Fruit fly (Drosophila melanogaster) whole organism, embryonic: ENCODE measurements around the gene CG13026.
A peak's percentile ranks its signal among the peaks of the same experiment; 100 is the strongest.

Experiments
- CG10366 ChIP-seq: fragments of 200-800 bp; sonication (Bioruptor generic); IDR thresholded peaks from 2 replicates; pipeline ENCODE4 v1.3.6; 2022; ENCODE audit warnings: missing biosample characterization, missing genetic modification characterization
- CG10462 ChIP-seq: fragments of 200-800 bp; sonication (Bioruptor generic); optimal IDR thresholded peaks from 2 replicates; lab custom pipeline; 2016; ENCODE audit warnings: missing biosample characterization, missing genetic modification characterization
- CG11085 ChIP-seq: fragments of 200-800 bp; sonication (Bioruptor generic); IDR thresholded peaks from 2 replicates; pipeline ENCODE4 v1.3.6; 2022; ENCODE audit warnings: missing biosample characterization, missing genetic modification characterization
- CG12299 ChIP-seq: fragments of 200-800 bp; sonication (Bioruptor generic); optimal IDR thresholded peaks from 2 replicates; lab custom pipeline; 2018; ENCODE audit warnings: missing biosample characterization, mild to moderate bottlenecking, missing genetic modification characterization
- CG12659 ChIP-seq: fragments of 200-800 bp; sonication (Bioruptor generic); optimal IDR thresholded peaks from 3 replicates; lab custom pipeline; 2017; ENCODE audit warnings: mild to moderate bottlenecking, missing biosample characterization, missing genetic modification reagents, missing genetic modification characterization
- CG13296 ChIP-seq: fragments of 200-800 bp; sonication (Bioruptor generic); optimal IDR thresholded peaks from 3 replicates; lab custom pipeline; 2018; ENCODE audit warnings: missing biosample characterization, mild to moderate bottlenecking, missing genetic modification characterization
- CG14860 ChIP-seq: fragments of 200-800 bp; sonication (Bioruptor generic); IDR thresholded peaks from 3 replicates; pipeline ENCODE4 v1.3.6; 2022; ENCODE audit warnings: missing biosample characterization, missing genetic modification characterization; ENCODE audit not compliant: partially characterized antibody
- CG15011 ChIP-seq: fragments of 200-800 bp; sonication (Bioruptor generic); optimal IDR thresholded peaks from 3 replicates; lab custom pipeline; 2018; ENCODE audit warnings: missing biosample characterization, mild to moderate bottlenecking, missing genetic modification characterization
- CG1529 ChIP-seq: fragments of 200-800 bp; sonication (Bioruptor generic); optimal IDR thresholded peaks from 3 replicates; lab custom pipeline; 2018; ENCODE audit warnings: missing biosample characterization, missing genetic modification characterization
- CG17328 ChIP-seq: fragments of 200-800 bp; sonication (Bioruptor generic); IDR thresholded peaks from 2 replicates; pipeline ENCODE4 v1.3.6; 2022; ENCODE audit warnings: missing biosample characterization, missing genetic modification characterization
- CG18262 ChIP-seq: fragments of 200-800 bp; optimal IDR thresholded peaks from 3 replicates; lab custom pipeline; 2019; ENCODE audit warnings: missing biosample characterization, mild to moderate bottlenecking, missing genetic modification characterization, moderate library complexity
- CG2889 ChIP-seq: fragments of 200-800 bp; sonication (Bioruptor generic); IDR thresholded peaks from 3 replicates; pipeline ENCODE4 v1.3.6; 2022; ENCODE audit warnings: missing biosample characterization, missing genetic modification characterization
- CG31441 ChIP-seq: fragments of 200-800 bp; sonication (Bioruptor generic); IDR thresholded peaks from 2 replicates; pipeline ENCODE4 v1.3.6; 2022; ENCODE audit warnings: missing biosample characterization, missing genetic modification characterization
- CG3847 ChIP-seq: fragments of 200-800 bp; sonication (Bioruptor generic); IDR thresholded peaks from 2 replicates; pipeline ENCODE4 v1.3.6; 2022; ENCODE audit warnings: missing biosample characterization, missing genetic modification characterization
- CG6175 ChIP-seq: fragments of 200-800 bp; sonication (Bioruptor generic); IDR thresholded peaks from 3 replicates; pipeline ENCODE4 v1.3.6; 2022; ENCODE audit warnings: missing biosample characterization, missing genetic modification characterization
- CG7357 ChIP-seq: fragments of 200-800 bp; sonication (Bioruptor generic); IDR thresholded peaks from 3 replicates; pipeline ENCODE4 v1.3.6; 2022; ENCODE audit warnings: missing biosample characterization, missing genetic modification characterization
- CG7839 ChIP-seq: fragments of 200-800 bp; sonication (Bioruptor generic); optimal IDR thresholded peaks from 3 replicates; lab custom pipeline; 2018; ENCODE audit warnings: missing biosample characterization, mild to moderate bottlenecking, missing genetic modification characterization, moderate library complexity
- CG8944 ChIP-seq: fragments of 200-800 bp; sonication (Bioruptor generic); optimal IDR thresholded peaks from 3 replicates; lab custom pipeline; 2016; ENCODE audit warnings: missing biosample characterization, missing genetic modification characterization
- CTCF ChIP-seq: fragments of 200-800 bp; sonication (Bioruptor generic); optimal IDR thresholded peaks from 2 replicates; lab custom pipeline; 2017; ENCODE audit warnings: missing biosample characterization, mild to moderate bottlenecking, missing genetic modification characterization, moderate library complexity
- Deaf1 ChIP-seq: fragments of 200-800 bp; optimal IDR thresholded peaks from 3 replicates; lab custom pipeline; 2019; ENCODE audit warnings: missing biosample characterization, mild to moderate bottlenecking, missing genetic modification characterization, moderate library complexity
- Dip3 ChIP-seq: fragments of 200-800 bp; sonication (Bioruptor generic); optimal IDR thresholded peaks from 3 replicates; lab custom pipeline; 2016; ENCODE audit warnings: missing biosample characterization, missing genetic modification characterization
- Eip74EF ChIP-seq, 2 experiments: fragments of 200-800 bp in 1 of 2; fragments of >200 bp in 1 of 2; sonication (Bioruptor generic) in 1 of 2; optimal IDR thresholded peaks; 2 replicates each; lab custom pipeline; 2017 to 2019; ENCODE audit warnings: missing biosample characterization in 2 of 2, missing genetic modification characterization in 2 of 2, mild to moderate bottlenecking in 1 of 2, moderate library complexity in 1 of 2
- Gsc ChIP-seq: fragments of 200-800 bp; sonication (Bioruptor generic); IDR thresholded peaks from 2 replicates; pipeline ENCODE4 v1.3.6; 2022; ENCODE audit warnings: missing biosample characterization, missing genetic modification characterization
- H2.0 ChIP-seq: fragments of 200-800 bp; sonication (Bioruptor generic); IDR thresholded peaks from 2 replicates; pipeline ENCODE4 v1.3.6; 2022; ENCODE audit warnings: missing biosample characterization, missing genetic modification characterization
- HHEX ChIP-seq: fragments of 200-800 bp; sonication (Bioruptor generic); optimal IDR thresholded peaks from 3 replicates; lab custom pipeline; 2017; ENCODE audit warnings: missing biosample characterization, mild to moderate bottlenecking, missing genetic modification characterization, missing genetic modification reagents
- HLHmδ ChIP-seq: fragments of 200-800 bp; sonication (Bioruptor generic); optimal IDR thresholded peaks from 2 replicates; lab custom pipeline; 2018; ENCODE audit warnings: missing biosample characterization, mild to moderate bottlenecking, missing genetic modification characterization, moderate library complexity
- Lhr ChIP-seq: fragments of 200-800 bp; sonication (Bioruptor generic); optimal IDR thresholded peaks from 3 replicates; lab custom pipeline; 2017; ENCODE audit warnings: mild to moderate bottlenecking, missing biosample characterization, missing genetic modification reagents, missing genetic modification characterization
- Meics ChIP-seq: fragments of 200-800 bp; sonication (Bioruptor generic); optimal IDR thresholded peaks from 2 replicates; lab custom pipeline; 2017; ENCODE audit warnings: missing biosample characterization, mild to moderate bottlenecking, missing genetic modification characterization
- Nf-YB ChIP-seq: fragments of 200-800 bp; sonication (Bioruptor generic); optimal IDR thresholded peaks from 3 replicates; lab custom pipeline; 2019; ENCODE audit warnings: missing biosample characterization, mild to moderate bottlenecking, missing genetic modification characterization, moderate library complexity
- Rfx ChIP-seq: fragments of 200-800 bp; sonication (Bioruptor generic); IDR thresholded peaks from 2 replicates; pipeline ENCODE4 v1.3.6; 2022; ENCODE audit warnings: missing biosample characterization, missing genetic modification characterization
- Scr ChIP-seq: fragments of 200-800 bp; sonication (Bioruptor generic); IDR thresholded peaks from 2 replicates; pipeline ENCODE4 v1.3.6; 2022; ENCODE audit warnings: missing biosample characterization, missing genetic modification characterization; ENCODE audit not compliant: partially characterized antibody
- Side ChIP-seq: fragments of 200-800 bp; sonication (Bioruptor generic); optimal IDR thresholded peaks from 2 replicates; lab custom pipeline; 2016; ENCODE audit warnings: missing biosample characterization, missing genetic modification characterization
- Sry-δ ChIP-seq: fragments of 200-800 bp; sonication (Bioruptor generic); optimal IDR thresholded peaks from 2 replicates; lab custom pipeline; 2016; ENCODE audit warnings: missing biosample characterization, missing genetic modification characterization
- ac ChIP-seq: fragments of 200-800 bp; sonication (Bioruptor generic); optimal IDR thresholded peaks from 3 replicates; lab custom pipeline; 2017; ENCODE audit warnings: missing biosample characterization, mild to moderate bottlenecking, missing genetic modification characterization
- cas ChIP-seq: fragments of 200-800 bp; sonication (Bioruptor generic); IDR thresholded peaks from 2 replicates; pipeline ENCODE4 v1.3.6; 2022; ENCODE audit warnings: missing biosample characterization, missing genetic modification characterization
- crp ChIP-seq, 2 experiments: fragments of 200-800 bp; sonication (Bioruptor generic); optimal IDR thresholded peaks; 2 replicates in 1 of 2; 3 replicates in 1 of 2; lab custom pipeline; 2017; ENCODE audit warnings: missing biosample characterization in 2 of 2, missing genetic modification characterization in 2 of 2, mild to moderate bottlenecking in 1 of 2, moderate library complexity in 1 of 2
- dpn ChIP-seq, 2 experiments: fragments of 200-800 bp; sonication (Bioruptor generic); optimal IDR thresholded peaks; 3 replicates each; lab custom pipeline; 2016; ENCODE audit warnings: missing biosample characterization in 2 of 2, missing genetic modification characterization in 2 of 2
- dysf ChIP-seq: fragments of 200-800 bp; sonication (Bioruptor generic); IDR thresholded peaks from 3 replicates; pipeline ENCODE4 v1.3.6; 2022; ENCODE audit warnings: missing biosample characterization, missing genetic modification characterization
- esg ChIP-seq: fragments of 200-800 bp; sonication (Bioruptor generic); conservative IDR thresholded peaks from 2 replicates; pipeline ENCODE4 v1.3.6; 2022; ENCODE audit warnings: missing biosample characterization, missing genetic modification characterization
- gem ChIP-seq: fragments of 200-800 bp; sonication (Bioruptor generic); optimal IDR thresholded peaks from 2 replicates; lab custom pipeline; 2019; ENCODE audit warnings: missing biosample characterization, mild to moderate bottlenecking, missing genetic modification characterization, moderate library complexity
- hb ChIP-seq: fragments of 200-800 bp; sonication (Bioruptor generic); IDR thresholded peaks from 3 replicates; pipeline ENCODE4 v1.3.6; 2022; ENCODE audit warnings: missing biosample characterization, missing genetic modification characterization; ENCODE audit not compliant: partially characterized antibody
- hth ChIP-seq: fragments of >200 bp; optimal IDR thresholded peaks from 2 replicates; lab custom pipeline; 2017; ENCODE audit warnings: inconsistent platforms
- ken ChIP-seq: fragments of 200-800 bp; sonication (Bioruptor generic); IDR thresholded peaks from 3 replicates; pipeline ENCODE4 v1.3.6; 2022; ENCODE audit warnings: missing biosample characterization, missing genetic modification characterization
- lab ChIP-seq: fragments of 200-800 bp; sonication (Bioruptor generic); optimal IDR thresholded peaks from 3 replicates; lab custom pipeline; 2017; ENCODE audit warnings: missing biosample characterization, missing genetic modification characterization, mild to moderate bottlenecking, moderate library complexity, missing genetic modification reagents
- lbe ChIP-seq: fragments of 200-800 bp; sonication (Bioruptor generic); optimal IDR thresholded peaks from 2 replicates; lab custom pipeline; 2016; ENCODE audit warnings: missing biosample characterization, mild to moderate bottlenecking, missing genetic modification characterization
- lmd ChIP-seq: fragments of 200-800 bp; sonication (Bioruptor generic); IDR thresholded peaks from 2 replicates; pipeline ENCODE4 v1.3.6; 2022; ENCODE audit warnings: missing biosample characterization, missing genetic modification characterization
- pb ChIP-seq: fragments of 200-800 bp; sonication (Bioruptor generic); optimal IDR thresholded peaks from 3 replicates; lab custom pipeline; 2016; ENCODE audit warnings: missing biosample characterization, missing genetic modification characterization
- salm ChIP-seq: fragments of 200-800 bp; sonication (Bioruptor generic); optimal IDR thresholded peaks from 2 replicates; lab custom pipeline; 2018; ENCODE audit warnings: missing biosample characterization, mild to moderate bottlenecking, missing genetic modification characterization
- zfh2 ChIP-seq: fragments of 200-800 bp; sonication (Bioruptor generic); optimal IDR thresholded peaks from 2 replicates; lab custom pipeline; 2016; ENCODE audit warnings: missing biosample characterization, missing genetic modification characterization

CG13026 gene

DNA sequence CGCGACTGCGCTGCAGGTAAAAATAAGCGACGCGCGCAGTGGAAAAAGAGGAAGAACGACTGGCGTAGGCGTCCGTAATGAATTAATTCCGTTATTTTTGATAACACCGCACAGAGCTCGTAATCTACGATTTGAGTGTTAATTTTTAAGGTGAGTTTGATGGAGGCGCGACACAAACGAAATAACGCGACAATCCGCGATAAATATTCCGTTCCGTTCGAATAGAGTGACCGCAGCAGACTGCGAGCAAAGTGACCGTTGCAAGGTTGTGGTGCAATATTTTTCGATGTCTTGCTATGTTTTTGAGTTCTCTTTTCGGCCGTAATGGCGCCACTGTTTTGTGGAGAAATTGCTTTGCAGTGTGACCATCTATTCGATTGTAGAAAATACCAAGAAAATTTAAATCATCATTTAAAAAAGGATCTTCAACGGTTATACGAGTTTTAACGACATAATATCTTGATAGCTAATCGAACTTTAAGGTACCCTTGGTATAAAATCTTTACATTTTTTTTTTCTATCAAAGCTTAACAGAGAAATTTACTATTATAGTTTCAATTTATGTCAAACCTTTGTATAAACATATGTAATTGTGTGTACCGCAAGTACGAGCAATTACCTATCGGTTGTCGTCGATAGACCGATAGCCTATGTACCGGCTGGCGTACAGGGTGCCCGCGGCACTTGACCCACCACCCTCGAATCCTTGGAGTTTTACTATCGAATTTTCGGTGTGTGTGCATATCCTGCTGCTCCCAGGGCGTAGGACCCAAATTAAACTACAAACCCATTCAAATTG, 14.3 kb downstream of the CG13026 start, which contains the start of the genes CG43954, Lasp and Dab (continued):
- TF ChIP-seq dpn (GFP tag; optimal IDR thresholded peaks at IDR 0.05; lab: Kevin White, UChicago) = peak; percentile 17 to 35
- TF ChIP-seq Meics (GFP tag; lab: Kevin White, UChicago) = peak; percentile 35
- TF ChIP-seq gem (tag; lab: Kevin White, UChicago) = no peak
- peak; percentile 14 for TF ChIP-seq salm (tag; lab: Kevin White, UChicago)
- no peak for TF ChIP-seq lbe
- peak; percentile 17; the same call in 1 of the 2 replicates for TF ChIP-seq CG10366 (GFP tag; lab: Robert Waterston, UW)
- no peak for TF ChIP-seq HHEX
- TF ChIP-seq lab = peak; percentile 56
- TF ChIP-seq Rfx (GFP tag; lab: Robert Waterston, UW) = peak; percentile 57
- TF ChIP-seq Dip3 (GFP tag; lab: Kevin White, UChicago) = no peak
- peak; percentile 45 for TF ChIP-seq Deaf1 (tag; lab: Kevin White, UChicago)
- peak; percentile 44; the same call in 1 of the 2 replicates for TF ChIP-seq H2.0 (GFP tag; lab: Robert Waterston, UW)
- peak; percentile 24 for TF ChIP-seq CG18262 (tag; lab: Kevin White, UChicago)
- TF ChIP-seq lmd (GFP tag; lab: Robert Waterston, UW) = no peak
- no peak for TF ChIP-seq CG7357 (GFP tag; lab: Robert Waterston, UW)
- TF ChIP-seq Lhr = peak; percentile 95
- TF ChIP-seq hth (lab: Kevin White, UChicago) = no peak
- TF ChIP-seq CG14860 (GFP tag; lab: Robert Waterston, UW) = no peak; the same call in 2 of the 3 replicates
- TF ChIP-seq CG11085 (GFP tag; lab: Robert Waterston, UW) = no peak
- peak; percentile 4 for TF ChIP-seq CG10462 (GFP tag; lab: Kevin White, UChicago)
- peak in 1 of 2 experiments; percentile 49 for TF ChIP-seq Eip74EF (GFP tag; optimal IDR thresholded peaks at IDR 0.05; lab: Kevin White, UChicago)
- TF ChIP-seq CG3847 (GFP tag; lab: Robert Waterston, UW) = peak; percentile 43; the same call in 1 of the 2 replicates
- TF ChIP-seq Nf-YB (GFP tag; lab: Kevin White, UChicago) = no peak
- peak; percentile 18 for TF ChIP-seq ac (GFP tag; lab: Kevin White, UChicago)
- peak; percentile 49 for TF ChIP-seq Sry-δ (GFP tag; lab: Kevin White, UChicago)
- TF ChIP-seq CTCF = peak; percentile 96
- TF ChIP-seq CG31441 (GFP tag; lab: Robert Waterston, UW) = peak; percentile 49; the same call in 1 of the 2 replicates
- no peak for TF ChIP-seq CG6175 (GFP tag; lab: Robert Waterston, UW)
- no peak for TF ChIP-seq Gsc (GFP tag; lab: Robert Waterston, UW)
- peak; percentile 9 for TF ChIP-seq CG7839 (tag; lab: Kevin White, UChicago)
- peak; percentile 6; the same call in 1 of the 3 replicates for TF ChIP-seq dysf (GFP tag; lab: Robert Waterston, UW)
- peak; percentile 59 for TF ChIP-seq CG17328 (GFP tag; lab: Robert Waterston, UW)
- peak; percentile 54; the same call in 2 of the 3 replicates for TF ChIP-seq ken
- TF ChIP-seq CG8944 = no peak
- no peak for TF ChIP-seq pb (GFP tag; lab: Kevin White, UChicago)
- peak; percentile 86 for TF ChIP-seq HLHmδ (GFP tag; lab: Kevin White, UChicago)
- no peak; the same call in 2 of the 3 replicates for TF ChIP-seq hb (GFP tag; lab: Robert Waterston, UW)
- no peak for TF ChIP-seq CG12299 (tag; lab: Kevin White, UChicago)
- TF ChIP-seq CG15011 (GFP tag; lab: Kevin White, UChicago) = no peak
- TF ChIP-seq esg (GFP tag; lab: Robert Waterston, UW) = no peak
- no peak for TF ChIP-seq CG1529 (GFP tag; lab: Kevin White, UChicago)
- no peak for TF ChIP-seq CG2889 (GFP tag; lab: Robert Waterston, UW)
- peak in 1 of 2 experiments; percentile 68 for TF ChIP-seq crp (GFP tag; optimal IDR thresholded peaks at IDR 0.05; lab: Kevin White, UChicago)
- TF ChIP-seq CG13296 (GFP tag; lab: Kevin White, UChicago) = peak; percentile 55
- no peak for TF ChIP-seq Side
- peak; percentile 46; the same call in 1 of the 2 replicates for TF ChIP-seq cas (GFP tag; lab: Robert Waterston, UW)
- TF ChIP-seq CG12659 (GFP tag; lab: Kevin White, UChicago) = peak; percentile 59
- TF ChIP-seq Scr = no peak; the same call in none of the 2 replicates
- TF ChIP-seq zfh2 (GFP tag; lab: Kevin White, UChicago) = no peak
